Worm (Caenorhabditis elegans) whole organism, L1 larva: ENCODE measurements around the gene T19D2.3.

ENCODE experiments used
- Y116A8C.19 ChIP-seq: sonication (generic microtip); optimal IDR thresholded peaks from 2 replicates; lab custom pipeline; 2016; ENCODE audit warnings: missing compliant biosample characterization, missing genetic modification characterization, borderline replicate concordance
- ama-1 ChIP-seq: fragments of 150-350 bp; optimal IDR thresholded peaks from 2 replicates; lab custom pipeline; 2014
- ceh-63 ChIP-seq: fragments of 200-800 bp; sonication (Bioruptor generic); optimal IDR thresholded peaks from 2 replicates; lab custom pipeline; 2018; ENCODE audit warnings: mild to moderate bottlenecking, missing genetic modification characterization, missing compliant biosample characterization
- ceh-88 ChIP-seq: fragments of 200-800 bp; sonication (Bioruptor generic); IDR thresholded peaks from 2 replicates; pipeline ENCODE4 v1.3.6; 2022; ENCODE audit warnings: missing genetic modification characterization, missing compliant biosample characterization
- ces-1 ChIP-seq: fragments of 150-350 bp; optimal IDR thresholded peaks from 2 replicates; lab custom pipeline; 2014; ENCODE audit warnings: missing biosample characterization, missing genetic modification reagents, missing genetic modification characterization
- dpl-1 ChIP-seq, 3 experiments: fragments of 150-350 bp in 2 of 3; sonication (generic microtip) in 1 of 3; optimal IDR thresholded peaks; 2 replicates each; lab custom pipeline; 2014 to 2017; ENCODE audit warnings: missing biosample characterization in 3 of 3, missing genetic modification characterization in 3 of 3, missing genetic modification reagents in 3 of 3
- efl-1 ChIP-seq, 4 experiments: fragments of 150-350 bp; optimal IDR thresholded peaks in 3 of 4; peaks in 1 of 4; 1 replicate in 1 of 4; 2 replicates in 3 of 4; lab custom pipeline; 2014; ENCODE audit warnings: missing biosample characterization in 2 of 4, missing genetic modification characterization in 2 of 4, missing genetic modification reagents in 2 of 4
- egl-13 ChIP-seq: sonication (generic microtip); optimal IDR thresholded peaks from 2 replicates; lab custom pipeline; 2016; ENCODE audit warnings: missing genotype, missing genetic modification reagents, missing genetic modification characterization, missing compliant biosample characterization
- elt-2 ChIP-seq: sonication (generic microtip); optimal IDR thresholded peaks from 2 replicates; lab custom pipeline; 2016; ENCODE audit warnings: missing genetic modification characterization, mild to moderate bottlenecking, inconsistent platforms, missing compliant biosample characterization, missing genetic modification reagents
- elt-3 ChIP-seq, 6 experiments: fragments of 150-350 bp in 1 of 6; sonication (generic microtip); optimal IDR thresholded peaks; 2 replicates each; lab custom pipeline; 2017 to 2018; ENCODE audit warnings: missing biosample characterization in 6 of 6, missing genetic modification characterization in 6 of 6, inconsistent platforms in 1 of 6
- ets-5 ChIP-seq: fragments of 200-800 bp; sonication (Bioruptor generic); IDR thresholded peaks from 2 replicates; pipeline ENCODE4 v1.3.6; 2022; ENCODE audit warnings: missing genetic modification characterization, missing compliant biosample characterization
- fkh-4 ChIP-seq: sonication (generic microtip); optimal IDR thresholded peaks from 2 replicates; lab custom pipeline; 2016; ENCODE audit warnings: missing compliant biosample characterization, missing genetic modification characterization, borderline replicate concordance
- fkh-8 ChIP-seq: sonication (generic microtip); optimal IDR thresholded peaks from 2 replicates; lab custom pipeline; 2016; ENCODE audit warnings: mild to moderate bottlenecking, missing genetic modification characterization, missing compliant biosample characterization
- hlh-17 ChIP-seq: fragments of 200-800 bp; sonication (Bioruptor generic); optimal IDR thresholded peaks from 2 replicates; lab custom pipeline; 2018; ENCODE audit warnings: missing genetic modification characterization, mild to moderate bottlenecking, missing compliant biosample characterization, moderate library complexity, borderline replicate concordance
- hlh-4 ChIP-seq: sonication (generic microtip); optimal IDR thresholded peaks from 2 replicates; lab custom pipeline; 2016; ENCODE audit warnings: mild to moderate bottlenecking, missing genetic modification characterization, missing compliant biosample characterization
- hpl-2 ChIP-seq: fragments of 150-350 bp; optimal IDR thresholded peaks from 2 replicates; lab custom pipeline; 2014; ENCODE audit warnings: missing biosample characterization, missing genetic modification reagents, missing genetic modification characterization
- irx-1 ChIP-seq: sonication (generic microtip); optimal IDR thresholded peaks from 2 replicates; lab custom pipeline; 2016; ENCODE audit warnings: missing genetic modification characterization, missing compliant biosample characterization
- isw-1 ChIP-seq: fragments of 200-800 bp; sonication (Bioruptor generic); IDR thresholded peaks from 2 replicates; pipeline ENCODE4 v1.3.6; 2022; ENCODE audit warnings: missing genetic modification characterization, missing compliant biosample characterization
- lin-13 ChIP-seq: fragments of 150-350 bp; optimal IDR thresholded peaks from 2 replicates; lab custom pipeline; 2014; ENCODE audit warnings: missing biosample characterization, missing genetic modification reagents, missing genetic modification characterization
- lin-14 ChIP-seq: fragments of 200-800 bp; sonication (Bioruptor generic); optimal IDR thresholded peaks from 2 replicates; lab custom pipeline; 2018; ENCODE audit warnings: mild to moderate bottlenecking, missing genetic modification characterization, moderate library complexity, missing compliant biosample characterization
- lir-3 ChIP-seq: sonication (generic microtip); optimal IDR thresholded peaks from 2 replicates; lab custom pipeline; 2016; ENCODE audit warnings: mild to moderate bottlenecking, missing genetic modification characterization, moderate library complexity, missing compliant biosample characterization; ENCODE audit not compliant: poor library complexity
- lsy-2 ChIP-seq, 2 experiments: fragments of 150-350 bp; optimal IDR thresholded peaks; 2 replicates each; lab custom pipeline; 2014; ENCODE audit warnings: missing biosample characterization in 2 of 2, missing genetic modification characterization in 2 of 2
- mab-9 ChIP-seq: fragments of 200-800 bp; sonication (Bioruptor generic); IDR thresholded peaks from 2 replicates; pipeline ENCODE4 v1.3.6; 2022; ENCODE audit warnings: missing genetic modification reagents, missing genetic modification characterization, missing compliant biosample characterization
- mdl-1 ChIP-seq, 2 experiments: fragments of 150-350 bp; optimal IDR thresholded peaks; 2 replicates each; lab custom pipeline; 2014 to 2017; ENCODE audit warnings: missing biosample characterization in 2 of 2, missing genetic modification characterization in 2 of 2, inconsistent platforms in 1 of 2
- mef-2 ChIP-seq: fragments of 150-350 bp; optimal IDR thresholded peaks from 2 replicates; lab custom pipeline; 2014; ENCODE audit warnings: missing biosample characterization, missing genetic modification characterization
- nhr-11 ChIP-seq: fragments of 150-350 bp; optimal IDR thresholded peaks from 2 replicates; lab custom pipeline; 2014; ENCODE audit warnings: missing biosample characterization, missing genetic modification characterization
- nhr-19 ChIP-seq: fragments of 200-800 bp; sonication (Bioruptor generic); conservative IDR thresholded peaks from 2 replicates; pipeline ENCODE4 v1.3.6; 2022; ENCODE audit warnings: missing genetic modification characterization, missing compliant biosample characterization
- nhr-28 ChIP-seq: fragments of 150-350 bp; optimal IDR thresholded peaks from 2 replicates; lab custom pipeline; 2014; ENCODE audit warnings: missing biosample characterization, missing genetic modification characterization
- nhr-71 ChIP-seq: sonication (generic microtip); optimal IDR thresholded peaks from 2 replicates; lab custom pipeline; 2016; ENCODE audit warnings: mild to moderate bottlenecking, missing genetic modification characterization, moderate library complexity, missing compliant biosample characterization
- nhr-85 ChIP-seq: sonication (generic microtip); peaks from one replicate; lab custom pipeline; 2016; ENCODE audit warnings: missing genetic modification characterization, inconsistent platforms, missing compliant biosample characterization
- nhr-90 ChIP-seq: sonication (generic microtip); optimal IDR thresholded peaks from 2 replicates; lab custom pipeline; 2016; ENCODE audit warnings: mild to moderate bottlenecking, missing genetic modification characterization, missing compliant biosample characterization; ENCODE audit not compliant: poor library complexity
- pag-3 ChIP-seq: sonication (generic microtip); optimal IDR thresholded peaks from 2 replicates; lab custom pipeline; 2017; ENCODE audit warnings: missing genetic modification characterization, mild to moderate bottlenecking, missing compliant biosample characterization, antibody characterized with exemption, borderline replicate concordance; ENCODE audit not compliant: insufficient read depth
- pax-3 ChIP-seq: fragments of 200-800 bp; sonication (Bioruptor generic); optimal IDR thresholded peaks from 2 replicates; lab custom pipeline; 2018; ENCODE audit warnings: mild to moderate bottlenecking, missing genetic modification characterization, moderate library complexity, missing compliant biosample characterization
- pqm-1 ChIP-seq: sonication (generic microtip); optimal IDR thresholded peaks from 3 replicates; lab custom pipeline; 2017; ENCODE audit warnings: missing biosample characterization, missing genetic modification characterization
- rnt-1 ChIP-seq: sonication (generic microtip); optimal IDR thresholded peaks from 2 replicates; lab custom pipeline; 2016; ENCODE audit warnings: mild to moderate bottlenecking, missing genetic modification characterization, moderate library complexity, missing compliant biosample characterization
- snpc-4 ChIP-seq: fragments of 150-350 bp; optimal IDR thresholded peaks from 2 replicates; lab custom pipeline; 2014; ENCODE audit warnings: missing biosample characterization, missing genetic modification characterization
- snu-23 ChIP-seq: sonication (generic microtip); optimal IDR thresholded peaks from 2 replicates; lab custom pipeline; 2016; ENCODE audit warnings: missing genetic modification characterization, missing compliant biosample characterization
- sup-37 ChIP-seq: fragments of 200-800 bp; sonication (Bioruptor generic); optimal IDR thresholded peaks from 2 replicates; lab custom pipeline; 2018; ENCODE audit warnings: mild to moderate bottlenecking, missing genetic modification characterization, missing compliant biosample characterization
- swsn-7 ChIP-seq: sonication (generic microtip); optimal IDR thresholded peaks from 2 replicates; lab custom pipeline; 2016; ENCODE audit warnings: missing genetic modification characterization, missing compliant biosample characterization
- tlp-1 ChIP-seq: fragments of 150-350 bp; optimal IDR thresholded peaks from 2 replicates; lab custom pipeline; 2014; ENCODE audit warnings: missing biosample characterization, missing genetic modification characterization
- unc-130 ChIP-seq: fragments of 150-350 bp; optimal IDR thresholded peaks from 2 replicates; lab custom pipeline; 2017; ENCODE audit warnings: missing biosample characterization, missing genetic modification characterization, inconsistent platforms
- unc-30 ChIP-seq: sonication (generic microtip); optimal IDR thresholded peaks from 2 replicates; lab custom pipeline; 2017; ENCODE audit warnings: missing biosample characterization, missing genetic modification characterization
- unc-62 ChIP-seq: fragments of 150-350 bp; optimal IDR thresholded peaks from 2 replicates; lab custom pipeline; 2014; ENCODE audit warnings: missing biosample characterization, missing genetic modification reagents, missing genetic modification characterization
- unc-86 ChIP-seq: sonication (generic microtip); optimal IDR thresholded peaks from 2 replicates; lab custom pipeline; 2016; ENCODE audit warnings: missing genetic modification characterization, missing compliant biosample characterization
- xbp-1 ChIP-seq: sonication (generic microtip); optimal IDR thresholded peaks from 2 replicates; lab custom pipeline; 2016; ENCODE audit warnings: missing genetic modification characterization, missing compliant biosample characterization

T19D2.3 gene

ce11 chrX:3938950-3939349, at the start of gene T19D2.3:
T19D2.3 (plus strand) TSS chrX:3939250.
- TF ChIP-seq egl-13 (tag; lab: Kevin White, UChicago) (no peak), fkh-8 (tag; lab: Kevin White, UChicago) (no peak), mdl-1 (tag; optimal IDR thresholded peaks at IDR 0.05; lab: Kevin White, UChicago) (no peak), nhr-11 (tag; lab: Kevin White, UChicago) (no peak), swsn-7 (no peak), pqm-1 (tag; lab: Kevin White, UChicago) (no peak), pag-3 (tag; lab: Kevin White, UChicago) (no peak), nhr-90 (tag; lab: Kevin White, UChicago) (no peak)

- TF ChIP-seq ces-1 (no peak), dpl-1 (GFP tag; optimal IDR thresholded peaks at IDR 0.05; lab: Kevin White, UChicago) (no peak), unc-130 (tag; lab: Kevin White, UChicago) (no peak), sup-37 (no peak), ama-1 (no peak), pax-3 (tag; lab: Kevin White, UChicago) (no peak), isw-1 (GFP tag; lab: Robert Waterston, UW) (no peak), Y116A8C.19 (tag; lab: Kevin White, UChicago) (no peak), hpl-2 (GFP tag; lab: Kevin White, UChicago) (no peak), lin-13 (no peak), lsy-2 (tag; optimal IDR thresholded peaks at IDR 0.05; lab: Kevin White, UChicago) (no peak), hlh-17 (GFP tag; lab: Kevin White, UChicago) (no peak)
These were observed 43.5 kb upstream of the T19D2.3 start, which contains the start of gene F47F2.3 for ce11 chrX:3895577-3895976. F47F2.3 (minus strand) TSS chrX:3895677.

ce11 chrX:3898255-3899177, 40.5 kb upstream of the T19D2.3 start:
- TF ChIP-seq unc-30 (tag; lab: Kevin White, UChicago), result peak; percentile 63
- TF ChIP-seq lin-14, result peak; percentile 8
- no peak for TF ChIP-seq hlh-17 (GFP tag; lab: Kevin White, UChicago)
- TF ChIP-seq snpc-4 (tag; lab: Kevin White, UChicago), result no peak
- TF ChIP-seq nhr-19 (GFP tag; lab: Robert Waterston, UW), result no peak
- no peak for TF ChIP-seq xbp-1 (tag; lab: Kevin White, UChicago)
- TF ChIP-seq efl-1 (optimal IDR thresholded peaks at IDR 0.05; lab: Kevin White, UChicago), result no peak
- peak in 1 of 2 experiments; percentile 77 for TF ChIP-seq efl-1 (GFP tag; optimal IDR thresholded peaks at IDR 0.05 in 1 of 2; lab: Kevin White, UChicago)
- TF ChIP-seq elt-3 (tag; optimal IDR thresholded peaks at IDR 0.05; lab: Kevin White, UChicago), result no peak
- TF ChIP-seq unc-86 (tag; lab: Kevin White, UChicago), result no peak
- TF ChIP-seq pax-3 (tag; lab: Kevin White, UChicago), result no peak
- no peak for TF ChIP-seq snu-23 (GFP tag; lab: Kevin White, UChicago)
- TF ChIP-seq irx-1, result no peak
- TF ChIP-seq unc-62 (GFP tag; lab: Kevin White, UChicago), result no peak
- TF ChIP-seq elt-2 (tag; lab: Kevin White, UChicago), result no peak
- no peak for TF ChIP-seq tlp-1
- peak; percentile 4 for TF ChIP-seq rnt-1 (tag; lab: Kevin White, UChicago)
- no peak for TF ChIP-seq nhr-90 (tag; lab: Kevin White, UChicago)
- TF ChIP-seq fkh-4 (tag; lab: Kevin White, UChicago), result no peak
- TF ChIP-seq ets-5 (GFP tag; lab: Robert Waterston, UW), result no peak
- TF ChIP-seq hlh-4 (tag; lab: Kevin White, UChicago), result no peak
- no peak for TF ChIP-seq lir-3 (tag; lab: Kevin White, UChicago)
- TF ChIP-seq nhr-71 (tag; lab: Kevin White, UChicago), result no peak
- TF ChIP-seq ceh-63 (GFP tag; lab: Kevin White, UChicago), result no peak
- no peak for TF ChIP-seq nhr-85
- no peak for TF ChIP-seq mef-2
- peak; percentile 23 for TF ChIP-seq fkh-8 (tag; lab: Kevin White, UChicago)
- TF ChIP-seq mab-9, result no peak
- TF ChIP-seq nhr-28 (tag; lab: Kevin White, UChicago), result no peak
- no peak for TF ChIP-seq unc-130 (tag; lab: Kevin White, UChicago)
- TF ChIP-seq ceh-88, result no peak
- TF ChIP-seq swsn-7, result no peak
- TF ChIP-seq Y116A8C.19 (tag; lab: Kevin White, UChicago), result no peak
- TF ChIP-seq lsy-2 (tag; optimal IDR thresholded peaks at IDR 0.05; lab: Kevin White, UChicago), result no peak
